Worm (Caenorhabditis elegans): Measurements from ENCODE around the gene K08B5.1.

K08B5.1 gene

DNA sequence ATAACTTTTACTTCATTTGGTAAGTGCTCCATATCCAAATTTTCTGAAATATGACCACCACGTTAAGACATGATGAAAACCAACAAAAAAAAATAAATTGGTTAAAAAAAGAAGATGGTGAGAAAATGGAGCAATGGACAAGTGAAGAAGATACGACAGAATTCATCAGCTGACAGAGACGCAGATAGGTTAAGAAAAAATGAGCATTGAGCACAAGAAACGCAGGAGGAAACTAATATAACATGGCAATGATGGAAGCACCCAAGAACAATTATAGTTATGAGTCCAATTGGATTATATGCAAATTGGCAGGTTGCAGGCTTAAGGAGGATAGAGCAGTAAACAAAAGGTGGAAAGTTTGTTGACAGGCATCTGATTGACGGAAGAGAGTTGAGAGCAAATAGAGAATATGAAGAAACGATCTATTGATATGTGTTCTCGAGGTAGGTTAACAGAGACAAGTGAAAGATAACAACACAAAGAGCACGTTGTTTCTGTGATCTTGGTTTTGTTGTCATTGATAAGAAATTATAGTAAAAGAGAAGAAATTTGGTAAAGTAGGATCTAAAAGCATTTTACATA lies 4.3 kb upstream of the K08B5.1 start, which contains the start of gene K08B5.2:
K08B5.2 (minus strand) TSS at position 43 of the 582 bp plus-strand sequence.
- TF ChIP-seq pha-4 (tag; optimal IDR thresholded peaks at IDR 0.05) (peak; percentile 83), fkh-10 (GFP tag; optimal IDR thresholded peaks at IDR 0.05) (no peak), nfya-1 (tag; optimal IDR thresholded peaks at IDR 0.05; ENCODE audit: insufficient read depth) (peak; percentile 29), nhr-12 (tag; optimal IDR thresholded peaks at IDR 0.05) (no peak), elt-2 (tag; optimal IDR thresholded peaks at IDR 0.05) (peak; percentile 72), ztf-11 (tag; optimal IDR thresholded peaks at IDR 0.05) (no peak), pqm-1 (tag; optimal IDR thresholded peaks at IDR 0.05) (peak; percentile 58)

DNA sequence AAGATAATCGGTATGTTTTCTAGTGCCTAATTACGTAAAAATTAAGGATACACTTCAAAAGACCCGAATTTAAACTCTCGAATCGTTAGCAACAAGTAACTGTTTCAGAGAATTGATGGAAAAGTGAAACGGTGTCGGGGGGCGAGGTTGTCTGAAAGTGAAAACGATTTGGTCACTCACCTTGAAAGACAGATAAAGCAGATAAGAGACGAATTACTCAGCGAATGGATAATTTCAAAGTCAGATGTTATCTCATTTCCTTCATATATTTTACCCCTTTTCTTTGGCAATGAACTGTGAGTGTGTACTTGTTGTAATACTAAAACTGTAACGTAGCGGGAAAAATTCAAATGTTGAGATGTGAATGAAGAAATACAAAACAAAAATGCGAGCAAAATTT lies 2.5 kb upstream of the K08B5.1 start:
- TF ChIP-seq nhr-25 (tag; optimal IDR thresholded peaks at IDR 0.05), result peak; percentile 94
- peak; percentile 96 for TF ChIP-seq elt-1 (tag; optimal IDR thresholded peaks at IDR 0.05)
- no peak for TF ChIP-seq R02D3.7 (tag; optimal IDR thresholded peaks at IDR 0.05)

DNA sequence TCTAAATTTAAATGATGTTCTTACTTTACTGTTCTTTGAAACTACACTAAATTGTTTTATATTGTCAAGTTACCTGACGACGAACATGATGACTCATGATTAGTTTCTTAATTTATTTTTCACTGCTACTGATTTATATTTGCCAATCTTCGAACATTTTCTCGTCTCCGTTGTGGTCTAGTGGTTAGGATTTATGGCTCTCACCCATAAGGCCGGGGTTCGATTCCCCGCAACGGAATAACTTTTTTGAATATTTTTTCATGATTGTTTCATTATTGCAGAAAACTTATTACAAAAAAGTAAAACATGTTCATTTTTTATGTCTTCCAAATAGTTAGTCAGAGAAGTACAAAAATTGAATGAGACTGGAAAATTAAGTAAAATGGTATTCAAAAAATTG lies 542 bp downstream of the K08B5.1 start:
- TF ChIP-seq eor-1 (tag; optimal IDR thresholded peaks at IDR 0.05), result no peak
- TF ChIP-seq elt-2 (tag; optimal IDR thresholded peaks at IDR 0.05), result peak; percentile 19
- peak; percentile 48 for TF ChIP-seq nhr-25 (tag; optimal IDR thresholded peaks at IDR 0.05)
- TF ChIP-seq pha-4 (tag; optimal IDR thresholded peaks at IDR 0.05), result peak; percentile 58
- TF ChIP-seq hmg-11 (tag; optimal IDR thresholded peaks at IDR 0.05), result peak; percentile 1
- TF ChIP-seq nfya-1 (tag; optimal IDR thresholded peaks at IDR 0.05; ENCODE audit: insufficient read depth), result peak; percentile 14
- no peak for TF ChIP-seq ceh-28 (tag; optimal IDR thresholded peaks at IDR 0.05)

DNA sequence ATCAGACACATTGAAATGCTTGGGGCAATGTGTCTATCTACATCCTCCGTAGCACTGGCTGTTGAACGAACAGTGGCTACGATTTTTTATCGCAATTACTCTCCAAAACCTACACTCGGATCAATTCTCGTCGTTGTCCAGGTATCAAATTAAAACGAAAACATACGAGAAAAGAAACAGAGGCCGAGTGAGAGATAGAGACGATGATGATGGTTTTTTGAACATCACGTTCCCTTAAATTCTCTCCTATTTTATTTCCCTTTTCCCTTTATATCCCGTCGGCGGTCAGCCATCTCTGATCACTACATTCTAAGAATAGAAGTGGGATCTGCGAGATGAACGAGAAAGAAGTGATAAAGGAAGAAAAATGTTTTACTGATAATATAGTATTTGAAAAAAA lies 1.2 kb downstream of the K08B5.1 start:
- no peak for TF ChIP-seq mml-1 (tag; optimal IDR thresholded peaks at IDR 0.05)
- peak; percentile 54 for TF ChIP-seq nhr-23 (tag; optimal IDR thresholded peaks at IDR 0.05)
- TF ChIP-seq nhr-43 (tag; optimal IDR thresholded peaks at IDR 0.05; ENCODE audit: poor library complexity, severe bottlenecking), result peak; percentile 7
- no peak for TF ChIP-seq ceh-82 (tag; optimal IDR thresholded peaks at IDR 0.05)

DNA sequence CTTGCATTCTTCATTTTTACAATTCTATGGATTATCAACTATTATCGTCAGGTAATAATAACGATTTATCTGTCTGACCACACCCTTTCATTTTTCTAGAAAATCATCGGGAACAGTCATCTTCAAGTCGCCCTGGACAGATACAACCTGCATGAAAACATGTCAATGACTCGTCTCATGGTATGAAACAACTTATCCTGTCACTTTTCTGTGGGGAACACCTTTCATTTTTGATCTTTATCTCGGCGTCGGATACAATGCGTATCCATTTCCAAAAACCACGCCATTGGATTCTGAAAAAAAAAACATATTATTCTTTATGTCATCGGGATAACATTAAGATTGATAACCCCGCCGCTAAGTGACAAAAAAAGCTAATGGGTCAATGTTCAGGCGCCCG lies 2.7 kb downstream of the K08B5.1 start:
- TF ChIP-seq eor-1 (tag; optimal IDR thresholded peaks at IDR 0.05), result no peak
- peak; percentile 40 for TF ChIP-seq nhr-25 (tag; optimal IDR thresholded peaks at IDR 0.05)

DNA sequence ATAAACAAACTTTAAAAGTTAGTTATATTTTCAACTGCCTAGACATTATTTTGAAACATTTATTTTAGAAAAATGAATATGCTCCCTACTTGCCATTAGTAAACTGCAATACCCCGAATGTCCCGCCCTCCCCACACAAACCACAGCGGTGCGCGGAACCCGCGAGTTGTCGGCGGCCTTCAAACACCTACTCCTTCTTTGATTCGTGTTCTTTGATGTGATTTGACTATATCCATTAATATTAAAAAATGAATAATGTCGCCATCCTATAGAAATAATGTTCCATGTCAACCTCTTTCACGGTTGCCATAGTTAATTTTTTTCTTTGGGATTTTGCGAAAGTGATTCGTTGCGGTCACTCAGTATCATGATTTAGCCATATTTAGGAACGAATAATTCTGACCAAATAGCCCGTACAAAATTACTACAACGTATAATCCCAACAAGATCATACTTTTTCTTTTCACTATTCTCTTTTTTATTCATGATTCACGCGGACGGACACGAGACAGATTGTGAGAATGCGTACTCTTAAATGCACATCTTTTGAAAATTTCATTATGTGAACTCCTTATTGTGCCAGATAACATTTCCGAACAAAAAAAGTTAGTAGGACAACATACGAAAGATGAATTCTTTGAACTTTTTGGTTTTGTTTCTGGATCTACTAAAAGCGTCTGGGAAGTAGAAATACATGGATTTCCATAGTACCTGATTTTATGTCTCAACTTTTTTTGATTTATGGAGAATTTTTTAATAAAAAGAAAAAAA lies 6.5 kb downstream of the K08B5.1 start:
- TF ChIP-seq fkh-10 (GFP tag; optimal IDR thresholded peaks at IDR 0.05), result peak; percentile 70
- peak; percentile 88 for TF ChIP-seq snpc-4 (tag; optimal IDR thresholded peaks at IDR 0.05)
- no peak for TF ChIP-seq nhr-76 (tag; optimal IDR thresholded peaks at IDR 0.05)

DNA sequence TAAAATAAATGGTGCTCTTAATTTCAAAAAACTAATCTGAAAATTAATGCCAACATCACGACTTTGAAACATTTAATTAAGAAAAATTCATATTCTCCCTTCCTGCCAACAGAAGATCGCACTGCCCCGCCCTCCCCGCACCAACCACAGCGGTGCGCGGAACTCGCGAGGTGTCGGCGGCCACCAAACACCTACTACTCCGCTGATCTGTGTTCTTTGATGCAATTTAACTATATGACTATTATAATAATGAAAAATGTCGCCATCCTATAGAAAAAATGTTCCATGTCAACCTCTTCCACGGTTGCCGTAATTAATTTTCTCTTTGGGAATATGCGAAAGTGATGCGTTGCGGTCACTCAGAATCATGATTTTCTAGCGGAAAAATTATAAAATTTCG lies 7.5 kb downstream of the K08B5.1 start:
- no peak for TF ChIP-seq fkh-10 (GFP tag; optimal IDR thresholded peaks at IDR 0.05)
- no peak for TF ChIP-seq hmg-11 (tag; optimal IDR thresholded peaks at IDR 0.05)
- TF ChIP-seq mdl-1 (tag; optimal IDR thresholded peaks at IDR 0.05), result no peak
- no peak for TF ChIP-seq nhr-43 (tag; optimal IDR thresholded peaks at IDR 0.05; ENCODE audit: poor library complexity, severe bottlenecking)
- peak; percentile 53 for TF ChIP-seq snpc-4 (tag; optimal IDR thresholded peaks at IDR 0.05)
- TF ChIP-seq nhr-12 (tag; optimal IDR thresholded peaks at IDR 0.05), result no peak
- TF ChIP-seq egl-27 (tag; optimal IDR thresholded peaks at IDR 0.05), result no peak

DNA sequence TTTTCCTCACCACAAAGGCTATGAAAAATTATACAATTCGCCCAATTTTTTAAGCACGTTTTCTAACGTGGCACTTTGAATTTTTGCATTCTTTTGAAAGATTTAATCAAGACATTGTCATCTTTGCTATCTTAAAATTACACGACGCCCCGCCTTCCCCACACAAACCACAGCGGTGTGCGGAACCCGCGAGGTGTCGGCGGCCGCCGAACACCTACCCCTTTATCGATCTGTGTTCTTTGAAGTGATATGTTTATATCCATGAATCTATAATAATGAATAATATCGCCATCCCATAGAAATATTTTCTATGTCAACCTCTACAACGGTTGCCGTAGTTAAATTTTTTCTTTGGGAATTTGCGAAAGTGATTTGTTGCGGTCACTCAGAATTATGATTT lies 8.1 kb downstream of the K08B5.1 start:
- no peak for TF ChIP-seq ceh-28 (tag; optimal IDR thresholded peaks at IDR 0.05)
- no peak for TF ChIP-seq aly-2 (tag; optimal IDR thresholded peaks at IDR 0.05)
- peak; percentile 93 for TF ChIP-seq snpc-4 (tag; optimal IDR thresholded peaks at IDR 0.05)

DNA sequence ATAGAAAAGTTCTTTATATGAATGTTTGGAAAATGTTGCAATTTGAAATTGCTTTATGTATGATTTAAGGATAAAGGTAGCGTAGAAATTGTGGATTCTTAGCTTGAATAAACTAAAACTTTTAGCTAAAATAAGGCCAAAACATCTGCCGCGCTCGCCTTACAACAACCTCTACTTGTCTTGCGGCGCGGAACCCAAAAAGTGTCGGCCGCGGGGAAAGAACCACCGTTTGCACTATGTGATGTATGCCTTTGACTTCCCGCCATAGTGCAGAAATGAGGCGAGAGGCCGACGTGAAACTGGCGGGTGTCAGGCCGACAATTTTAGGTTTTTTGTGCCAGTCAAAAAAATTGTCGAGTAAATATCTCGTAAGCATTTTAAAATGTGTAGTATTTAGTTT lies 13.6 kb downstream of the K08B5.1 start:
- TF ChIP-seq pqm-1 (tag; optimal IDR thresholded peaks at IDR 0.05) (no peak), egl-27 (tag; optimal IDR thresholded peaks at IDR 0.05) (no peak), ama-1 (optimal IDR thresholded peaks at IDR 0.05) (no peak), R02D3.7 (tag; optimal IDR thresholded peaks at IDR 0.05) (no peak), ztf-11 (tag; optimal IDR thresholded peaks at IDR 0.05) (no peak), eor-1 (tag; optimal IDR thresholded peaks at IDR 0.05) (no peak), sea-2 (GFP tag; optimal IDR thresholded peaks at IDR 0.05) (no peak), tbx-2 (tag; optimal IDR thresholded peaks at IDR 0.05) (no peak), zag-1 (tag; optimal IDR thresholded peaks at IDR 0.05) (no peak), unc-39 (tag; optimal IDR thresholded peaks at IDR 0.05) (no peak), fkh-2 (tag; optimal IDR thresholded peaks at IDR 0.05) (no peak), nhr-11 (tag; optimal IDR thresholded peaks at IDR 0.05) (no peak), mml-1 (tag; optimal IDR thresholded peaks at IDR 0.05) (no peak), lin-15B (tag; optimal IDR thresholded peaks at IDR 0.05) (no peak)

Measured in whole organism, L3 larva.